Worm (Caenorhabditis elegans): Measurements from ENCODE around the gene T08G5.2.

ce11 chrV:14074160-14074559, 48.1 kb upstream of the T08G5.2 start, which contains the start of gene D1086.11:
- no peak for TF ChIP-seq cog-1 (tag; optimal IDR thresholded peaks at IDR 0.05)
- no peak for TF ChIP-seq flt-1 (GFP tag; IDR thresholded peaks at IDR 0.05)
- TF ChIP-seq ztf-23 (GFP tag; IDR thresholded peaks at IDR 0.05): no peak
- no peak for TF ChIP-seq med-1 (GFP tag; optimal IDR thresholded peaks at IDR 0.05; ENCODE audit: insufficient read depth)
